Fruit fly (Drosophila melanogaster) whole organism, embryonic: Measurements from ENCODE around the gene CG12643.

Experiments used
- exex ChIP-seq: fragments of 200-800 bp; sonication (Bioruptor generic); optimal IDR thresholded peaks from 4 replicates; lab custom pipeline; 2018; ENCODE audit warnings: missing biosample characterization, mild to moderate bottlenecking, missing genetic modification characterization, moderate library complexity
- lola ChIP-seq, 3 experiments: fragments of >200 bp in 2 of 3; fragments of 200-800 bp in 1 of 3; sonication (Bioruptor generic) in 1 of 3; optimal IDR thresholded peaks; 2 replicates each; lab custom pipeline; 2017 to 2019; ENCODE audit warnings: missing biosample characterization in 3 of 3, missing genetic modification characterization in 3 of 3, mild to moderate bottlenecking in 1 of 3, moderate library complexity in 1 of 3

DNA sequence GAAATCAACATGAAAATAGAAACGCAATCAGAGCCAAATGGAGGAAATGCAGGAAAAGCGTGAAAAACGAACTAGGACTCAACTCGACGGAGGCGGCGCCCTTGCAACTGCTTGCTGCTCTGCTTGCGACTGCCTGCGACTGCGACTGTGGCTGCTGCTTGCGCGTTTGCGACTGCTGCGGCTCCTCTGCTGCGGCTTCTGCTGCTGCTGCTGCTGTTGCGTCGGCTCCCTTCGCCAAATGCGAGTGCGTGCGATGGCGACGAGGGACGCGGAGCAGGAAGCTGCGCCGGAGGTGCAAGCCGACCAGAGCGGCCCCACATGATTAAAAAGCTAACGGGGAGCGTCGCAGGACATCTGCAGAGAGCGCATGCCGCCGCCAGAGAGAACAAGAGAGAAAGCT, 3.9 kb downstream of the CG12643 start:
- no peak for TF ChIP-seq exex (tag; lab: Kevin White, UChicago)
- no peak for TF ChIP-seq lola (GFP tag; optimal IDR thresholded peaks at IDR 0.05; lab: Kevin White, UChicago)
